Fruit fly (Drosophila melanogaster): ENCODE results near the gene CG12590.

Gene CG12590

dm6 chr3R:5111887-5112286 is 47.5 kb upstream of the CG12590 start (continued):
- TF ChIP-seq Gug (GFP tag; IDR thresholded peaks at IDR 0.05): no peak
- peak; percentile 12 for TF ChIP-seq CG10631 (GFP tag; optimal IDR thresholded peaks at IDR 0.05)
- TF ChIP-seq CG9139 (GFP tag; optimal IDR thresholded peaks at IDR 0.05): peak; percentile 51
- TF ChIP-seq acj6 (GFP tag; optimal IDR thresholded peaks at IDR 0.05): peak; percentile 16
- TF ChIP-seq CG6808 (GFP tag; optimal IDR thresholded peaks at IDR 0.05): peak; percentile 85
- no peak for TF ChIP-seq fd85E (GFP tag; optimal IDR thresholded peaks at IDR 0.05)
- TF ChIP-seq Hr4 (GFP tag; optimal IDR thresholded peaks at IDR 0.05): no peak
- no peak for TF ChIP-seq topi (GFP tag; optimal IDR thresholded peaks at IDR 0.05)
- TF ChIP-seq pdm3 (GFP tag; optimal IDR thresholded peaks at IDR 0.05): no peak
- TF ChIP-seq Sox102F (GFP tag; optimal IDR thresholded peaks at IDR 0.05): peak; percentile 12
- TF ChIP-seq spab (GFP tag; optimal IDR thresholded peaks at IDR 0.05): peak; percentile 35
- peak; percentile 12 for TF ChIP-seq CG7368 (GFP tag; optimal IDR thresholded peaks at IDR 0.05)
- no peak for TF ChIP-seq Blimp-1 (GFP tag; optimal IDR thresholded peaks at IDR 0.05)

- TF ChIP-seq Sox15 (GFP tag; optimal IDR thresholded peaks at IDR 0.05): no peak
- no peak for TF ChIP-seq fd85E (GFP tag; optimal IDR thresholded peaks at IDR 0.05)
- peak; percentile 19 for TF ChIP-seq spab (GFP tag; optimal IDR thresholded peaks at IDR 0.05)
- TF ChIP-seq esn (GFP tag; optimal IDR thresholded peaks at IDR 0.05): no peak
- no peak for TF ChIP-seq CG8319 (GFP tag; optimal IDR thresholded peaks at IDR 0.05)
- TF ChIP-seq CG32006 (GFP tag; optimal IDR thresholded peaks at IDR 0.05): no peak
- peak; percentile 42 for TF ChIP-seq CG1621 (tag; optimal IDR thresholded peaks at IDR 0.05)
- peak; percentile 24 for TF ChIP-seq OdsH (GFP tag; optimal IDR thresholded peaks at IDR 0.05)
- no peak for TF ChIP-seq Ets21C (GFP tag; optimal IDR thresholded peaks at IDR 0.05)
- TF ChIP-seq CG6792 (GFP tag; optimal IDR thresholded peaks at IDR 0.05): no peak
- no peak for TF ChIP-seq Lpt (GFP tag; optimal IDR thresholded peaks at IDR 0.05)
- TF ChIP-seq Eip93F (GFP tag; optimal IDR thresholded peaks at IDR 0.05): no peak
- TF ChIP-seq CG6163 (GFP tag; IDR thresholded peaks at IDR 0.05): peak; percentile 37; the same call in 2 of the 3 replicates
- no peak for TF ChIP-seq dac (GFP tag; optimal IDR thresholded peaks at IDR 0.05)
- 0 out of 3 replicates have a peak, but pooled peaks have one; percentile 9 for TF ChIP-seq eg (GFP tag; IDR thresholded peaks at IDR 0.05)
- TF ChIP-seq CG8632 (GFP tag; optimal IDR thresholded peaks at IDR 0.05): no peak
- no peak for TF ChIP-seq Eip75B (GFP tag; optimal IDR thresholded peaks at IDR 0.05)
- no peak for TF ChIP-seq CG9139 (GFP tag; optimal IDR thresholded peaks at IDR 0.05)
- no peak for TF ChIP-seq CG16779 (tag; optimal IDR thresholded peaks at IDR 0.05)
- no peak for TF ChIP-seq vri (GFP tag; optimal IDR thresholded peaks at IDR 0.05)
- no peak for TF ChIP-seq dsx (GFP tag; optimal IDR thresholded peaks at IDR 0.05; ENCODE audit: poor library complexity, severe bottlenecking)
- peak; percentile 11 for TF ChIP-seq Met (GFP tag; optimal IDR thresholded peaks at IDR 0.05)
- TF ChIP-seq CG4318 (GFP tag; optimal IDR thresholded peaks at IDR 0.05): no peak
- TF ChIP-seq CG7368 (GFP tag; optimal IDR thresholded peaks at IDR 0.05): no peak
- TF ChIP-seq Smox (GFP tag; optimal IDR thresholded peaks at IDR 0.05): no peak
- no peak for TF ChIP-seq CG15336 (GFP tag; IDR thresholded peaks at IDR 0.05)
- peak; percentile 58 for TF ChIP-seq CG10669 (GFP tag; optimal IDR thresholded peaks at IDR 0.05)
- no peak for TF ChIP-seq achi (GFP tag; optimal IDR thresholded peaks at IDR 0.05)
- peak; percentile 16 for TF ChIP-seq acj6 (GFP tag; optimal IDR thresholded peaks at IDR 0.05)
- TF ChIP-seq svp (GFP tag): peak; percentile 33
- TF ChIP-seq CG3919 (GFP tag; optimal IDR thresholded peaks at IDR 0.05): no peak
- TF ChIP-seq CG11902 (GFP tag; optimal IDR thresholded peaks at IDR 0.05): no peak
- no peak for TF ChIP-seq CG6854 (GFP tag; optimal IDR thresholded peaks at IDR 0.05)
- no peak for TF ChIP-seq cyc (GFP tag; optimal IDR thresholded peaks at IDR 0.05)
- TF ChIP-seq CG31627 (GFP tag; optimal IDR thresholded peaks at IDR 0.05): no peak
- TF ChIP-seq pdm3 (GFP tag; optimal IDR thresholded peaks at IDR 0.05): peak; percentile 6
- peak; percentile 85 for TF ChIP-seq Eip78C (GFP tag)
- peak; percentile 40 for TF ChIP-seq Sox14 (GFP tag; optimal IDR thresholded peaks at IDR 0.05)
- TF ChIP-seq salr (GFP tag; optimal IDR thresholded peaks at IDR 0.05): no peak
- TF ChIP-seq fd59A (GFP tag; optimal IDR thresholded peaks at IDR 0.05): peak; percentile 37
- TF ChIP-seq fkh (GFP tag; optimal IDR thresholded peaks at IDR 0.05): no peak
- peak; percentile 0 for TF ChIP-seq Hr4 (GFP tag; optimal IDR thresholded peaks at IDR 0.05)
- TF ChIP-seq Blimp-1 (GFP tag; optimal IDR thresholded peaks at IDR 0.05): no peak
- TF ChIP-seq Sox102F (GFP tag; optimal IDR thresholded peaks at IDR 0.05): no peak
- no peak for TF ChIP-seq CG34406 (GFP tag; optimal IDR thresholded peaks at IDR 0.05)
- peak; percentile 37 for TF ChIP-seq CG3032 (tag; optimal IDR thresholded peaks at IDR 0.05)
Measured at dm6 chr3R:5112409-5112808, 47.0 kb upstream of the CG12590 start.

All from whole organism, prepupa.